Worm (Caenorhabditis elegans) whole organism, young adult: ENCODE measurements around the gene lcmt-1.
A peak's percentile ranks its signal among the peaks of the same experiment; 100 is the strongest.

Experiments used
- B0019.2 ChIP-seq: fragments of 200-800 bp; sonication (Bioruptor generic); conservative IDR thresholded peaks from 2 replicates; pipeline ENCODE4 v1.3.6; 2022; ENCODE audit warnings: missing genetic modification reagents, missing genetic modification characterization, missing compliant biosample characterization
- B0035.1 ChIP-seq: sonication (generic microtip); optimal IDR thresholded peaks from 2 replicates; lab custom pipeline; 2016; ENCODE audit warnings: missing genetic modification characterization, mild to moderate bottlenecking, missing compliant biosample characterization, missing genotype, missing genetic modification reagents
- F10E7.11 ChIP-seq: sonication (generic microtip); optimal IDR thresholded peaks from 2 replicates; lab custom pipeline; 2017; ENCODE audit warnings: mild to moderate bottlenecking, missing genetic modification characterization, moderate library complexity, missing compliant biosample characterization
- F23B12.7 ChIP-seq: sonication (generic microtip); optimal IDR thresholded peaks from 2 replicates; lab custom pipeline; 2017; ENCODE audit warnings: missing genetic modification characterization, mild to moderate bottlenecking, missing compliant biosample characterization, antibody characterized with exemption, moderate library complexity; ENCODE audit not compliant: insufficient read depth
- F39B2.1 ChIP-seq: fragments of 200-800 bp; sonication (Bioruptor generic); IDR thresholded peaks from 2 replicates; pipeline ENCODE4 v1.3.6; 2022; ENCODE audit warnings: missing genetic modification reagents, missing genetic modification characterization, missing compliant biosample characterization
- F49E8.2 ChIP-seq: sonication (generic microtip); optimal IDR thresholded peaks from 3 replicates; lab custom pipeline; 2017; ENCODE audit warnings: missing genetic modification characterization, mild to moderate bottlenecking, missing compliant biosample characterization, antibody characterized with exemption, moderate library complexity; ENCODE audit not compliant: insufficient read depth
- K11D2.4 ChIP-seq: fragments of 200-800 bp; sonication (Bioruptor generic); IDR thresholded peaks from 2 replicates; pipeline ENCODE4 v1.3.6; 2022; ENCODE audit warnings: missing genetic modification reagents, missing genetic modification characterization, missing compliant biosample characterization
- Y53F4B.3 ChIP-seq: fragments of 200-800 bp; sonication (Bioruptor generic); IDR thresholded peaks from 2 replicates; pipeline ENCODE4 v1.3.6; 2022; ENCODE audit warnings: missing genetic modification reagents, missing genetic modification characterization, missing compliant biosample characterization
- Y56A3A.18 ChIP-seq: fragments of 200-800 bp; sonication (Bioruptor generic); IDR thresholded peaks from 2 replicates; pipeline ENCODE4 v1.3.6; 2022; ENCODE audit warnings: missing genetic modification reagents, missing genetic modification characterization, missing compliant biosample characterization
- ama-1 ChIP-seq, 3 experiments: fragments of 150-350 bp in 1 of 3; sonication (generic microtip) in 2 of 3; optimal IDR thresholded peaks; 2 replicates each; lab custom pipeline; 2014 to 2018; ENCODE audit warnings: missing biosample characterization in 2 of 3, missing genetic modification characterization in 2 of 3, missing genetic modification reagents in 2 of 3
- attf-3 ChIP-seq: fragments of 200-800 bp; sonication (Bioruptor generic); conservative IDR thresholded peaks from 2 replicates; pipeline ENCODE4 v1.3.6; 2022; ENCODE audit warnings: missing genetic modification reagents, missing genetic modification characterization, missing compliant biosample characterization
- bed-2 ChIP-seq: fragments of 200-800 bp; sonication (Bioruptor generic); IDR thresholded peaks from 2 replicates; pipeline ENCODE4 v1.3.6; 2022; ENCODE audit warnings: missing genetic modification reagents, missing genetic modification characterization, missing compliant biosample characterization
- cebp-1 ChIP-seq, 2 experiments: fragments of 200-800 bp in 1 of 2; sonication (Bioruptor generic) in 1 of 2; sonication (generic microtip) in 1 of 2; IDR thresholded peaks in 1 of 2; optimal IDR thresholded peaks in 1 of 2; 2 replicates each; pipeline versions ENCODE4 v1.3.6 to Lab custom; 2017 to 2022; ENCODE audit warnings: missing compliant biosample characterization in 2 of 2, missing genetic modification characterization in 2 of 2, mild to moderate bottlenecking in 1 of 2, missing genetic modification reagents in 1 of 2, moderate library complexity in 1 of 2
- ceh-27 ChIP-seq: fragments of 200-800 bp; sonication (Bioruptor generic); optimal IDR thresholded peaks from 2 replicates; lab custom pipeline; 2018; ENCODE audit warnings: mild to moderate bottlenecking, missing genetic modification characterization, moderate library complexity, missing compliant biosample characterization
- ceh-58 ChIP-seq: fragments of 200-800 bp; sonication (Bioruptor generic); IDR thresholded peaks from 2 replicates; pipeline ENCODE4 v1.3.6; 2022; ENCODE audit warnings: missing genetic modification characterization, missing compliant biosample characterization
- dpl-1 ChIP-seq: fragments of 150-350 bp; optimal IDR thresholded peaks from 2 replicates; lab custom pipeline; 2014; ENCODE audit warnings: missing biosample characterization, missing genetic modification reagents, missing genetic modification characterization
- hmg-20 ChIP-seq: fragments of 200-800 bp; sonication (Bioruptor generic); IDR thresholded peaks from 2 replicates; pipeline ENCODE4 v1.3.6; 2022; ENCODE audit warnings: missing genetic modification reagents, missing genetic modification characterization, missing compliant biosample characterization
- lin-54 ChIP-seq: fragments of 200-800 bp; sonication (Bioruptor generic); optimal IDR thresholded peaks from 2 replicates; lab custom pipeline; 2018; ENCODE audit warnings: mild to moderate bottlenecking, missing genetic modification characterization, missing compliant biosample characterization
- lsl-1 ChIP-seq: fragments of 200-800 bp; sonication (Bioruptor generic); optimal IDR thresholded peaks from 2 replicates; lab custom pipeline; 2018; ENCODE audit warnings: mild to moderate bottlenecking, missing genetic modification characterization, moderate library complexity, missing compliant biosample characterization
- madf-3 ChIP-seq: fragments of 200-800 bp; sonication (Bioruptor generic); IDR thresholded peaks from 2 replicates; pipeline ENCODE4 v1.3.6; 2022; ENCODE audit warnings: missing genetic modification reagents, missing genetic modification characterization, missing compliant biosample characterization
- mel-28 ChIP-seq: sonication (generic microtip); optimal IDR thresholded peaks from 2 replicates; lab custom pipeline; 2016; ENCODE audit warnings: borderline replicate concordance, mild to moderate bottlenecking, missing genetic modification characterization, missing compliant biosample characterization
- nhr-120 ChIP-seq: fragments of 200-800 bp; sonication (Bioruptor generic); IDR thresholded peaks from 2 replicates; pipeline ENCODE4 v1.3.6; 2022; ENCODE audit warnings: missing genetic modification characterization, missing compliant biosample characterization
- nhr-80 ChIP-seq: sonication (generic microtip); optimal IDR thresholded peaks from 2 replicates; lab custom pipeline; 2016; ENCODE audit warnings: missing genetic modification characterization, missing compliant biosample characterization
- pha-4 ChIP-seq: fragments of 150-350 bp; sonication (generic microtip); optimal IDR thresholded peaks from 2 replicates; lab custom pipeline; 2014; ENCODE audit warnings: missing biosample characterization, missing genetic modification reagents, missing genetic modification characterization
- rcor-1 ChIP-seq: fragments of 200-800 bp; sonication (Bioruptor generic); IDR thresholded peaks from 2 replicates; pipeline ENCODE4 v1.3.6; 2022; ENCODE audit warnings: missing genetic modification reagents, missing genetic modification characterization, missing compliant biosample characterization
- repo-1 ChIP-seq: sonication (generic microtip); optimal IDR thresholded peaks from 2 replicates; lab custom pipeline; 2017; ENCODE audit warnings: mild to moderate bottlenecking, missing genetic modification characterization, missing compliant biosample characterization
- rpc-1 ChIP-seq, 2 experiments: fragments of 150-350 bp in 1 of 2; sonication (generic microtip) in 1 of 2; optimal IDR thresholded peaks; 2 replicates each; lab custom pipeline; 2014 to 2018; ENCODE audit warnings: missing biosample characterization in 1 of 2, missing genetic modification characterization in 1 of 2, missing genetic modification reagents in 1 of 2, missing genotype in 1 of 2
- snpc-1.3 ChIP-seq: sonication (generic microtip); optimal IDR thresholded peaks from 2 replicates; lab custom pipeline; 2017; ENCODE audit warnings: missing genetic modification characterization, mild to moderate bottlenecking, missing compliant biosample characterization, antibody characterized with exemption, moderate library complexity, missing genotype, missing genetic modification reagents; ENCODE audit not compliant: insufficient read depth
- tbx-9 ChIP-seq: sonication (generic microtip); optimal IDR thresholded peaks from 2 replicates; lab custom pipeline; 2016; ENCODE audit warnings: borderline replicate concordance, missing genetic modification characterization, inconsistent platforms, missing compliant biosample characterization
- tlf-1 ChIP-seq: fragments of 200-800 bp; sonication (Bioruptor generic); optimal IDR thresholded peaks from 2 replicates; lab custom pipeline; 2018; ENCODE audit warnings: mild to moderate bottlenecking, missing genetic modification characterization, missing compliant biosample characterization
- unc-130 ChIP-seq: sonication (generic microtip); optimal IDR thresholded peaks from 2 replicates; lab custom pipeline; 2016; ENCODE audit warnings: missing genetic modification reagents, missing genetic modification characterization, missing compliant biosample characterization
- zfh-2 ChIP-seq: fragments of 200-800 bp; sonication (Bioruptor generic); conservative IDR thresholded peaks from 2 replicates; pipeline ENCODE4 v1.3.6; 2022; ENCODE audit warnings: missing genetic modification reagents, missing genetic modification characterization, missing compliant biosample characterization
- zim-3 ChIP-seq: sonication (generic microtip); optimal IDR thresholded peaks from 2 replicates; lab custom pipeline; 2017; ENCODE audit warnings: mild to moderate bottlenecking, missing genetic modification characterization, moderate library complexity, missing compliant biosample characterization
- ztf-6 ChIP-seq: fragments of 200-800 bp; sonication (Bioruptor generic); IDR thresholded peaks from 2 replicates; pipeline ENCODE4 v1.3.6; 2022; ENCODE audit warnings: missing genetic modification reagents, missing genetic modification characterization, missing compliant biosample characterization

The lcmt-1 gene

DNA sequence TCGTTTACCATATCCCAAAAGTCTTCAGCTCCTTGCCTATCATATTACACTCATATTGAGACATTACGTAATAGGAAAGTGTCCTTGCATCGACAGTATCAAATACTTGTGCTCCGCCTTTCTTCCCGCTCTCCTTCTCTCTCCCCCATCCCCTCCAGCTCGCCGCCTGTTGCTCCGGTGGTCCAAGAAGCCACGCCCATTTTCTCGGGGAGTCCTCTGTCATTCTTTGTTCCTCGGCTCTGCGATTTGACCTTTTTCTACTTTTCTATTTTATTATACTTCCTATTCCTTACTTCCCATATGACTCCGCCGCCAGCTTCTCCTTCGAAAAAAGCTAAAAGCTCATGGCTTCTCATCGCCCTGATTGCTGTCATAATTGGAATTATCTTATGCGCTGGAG is 13.1 kb downstream of the lcmt-1 start, which contains the start of gene mnp-1:
Gene mnp-1 (plus strand): TSS at position 211 of the 400 bp plus-strand sequence.
- TF ChIP-seq B0035.1 (tag; lab: Kevin White, UChicago) (no peak), attf-3 (GFP tag; lab: Robert Waterston, UW) (no peak), B0019.2 (no peak), F23B12.7 (tag; lab: Kevin White, UChicago) (no peak), bed-2 (GFP tag; lab: Robert Waterston, UW) (no peak), tlf-1 (GFP tag; lab: Kevin White, UChicago) (no peak), nhr-120 (GFP tag; lab: Robert Waterston, UW) (no peak), ztf-6 (no peak), ama-1 (optimal IDR thresholded peaks at IDR 0.05; lab: Kevin White, UChicago) (no peak), ama-1 (GFP tag; optimal IDR thresholded peaks at IDR 0.05; lab: Kevin White, UChicago) (no peak), hmg-20 (GFP tag; lab: Robert Waterston, UW) (no peak), repo-1 (tag; lab: Kevin White, UChicago) (no peak), rpc-1 (optimal IDR thresholded peaks at IDR 0.05; lab: Kevin White, UChicago) (no peak), rpc-1 (tag; optimal IDR thresholded peaks at IDR 0.05; lab: Kevin White, UChicago) (no peak)

DNA sequence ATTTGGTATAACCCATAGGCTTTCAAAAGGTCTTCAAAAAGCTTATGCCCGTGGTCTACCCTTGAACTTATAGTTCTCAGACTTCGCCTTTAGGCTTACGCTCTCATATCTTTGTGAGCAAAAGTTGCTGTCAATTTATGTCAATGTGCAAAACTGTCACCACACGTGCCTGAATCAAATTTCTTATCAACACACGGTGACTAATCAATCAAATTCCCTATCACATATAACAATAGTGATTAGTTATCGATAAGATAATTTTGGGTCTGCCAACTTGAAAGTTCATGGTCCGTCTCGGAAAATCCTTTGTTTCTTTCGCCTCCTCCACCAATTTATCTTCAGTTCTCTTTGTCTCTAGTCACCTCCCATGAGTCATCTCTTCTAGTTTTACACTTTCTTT is 14.2 kb downstream of the lcmt-1 start:
- no peak for TF ChIP-seq ceh-58 (GFP tag; lab: Robert Waterston, UW)
- TF ChIP-seq nhr-80: peak; percentile 34
- TF ChIP-seq B0019.2: no peak

DNA sequence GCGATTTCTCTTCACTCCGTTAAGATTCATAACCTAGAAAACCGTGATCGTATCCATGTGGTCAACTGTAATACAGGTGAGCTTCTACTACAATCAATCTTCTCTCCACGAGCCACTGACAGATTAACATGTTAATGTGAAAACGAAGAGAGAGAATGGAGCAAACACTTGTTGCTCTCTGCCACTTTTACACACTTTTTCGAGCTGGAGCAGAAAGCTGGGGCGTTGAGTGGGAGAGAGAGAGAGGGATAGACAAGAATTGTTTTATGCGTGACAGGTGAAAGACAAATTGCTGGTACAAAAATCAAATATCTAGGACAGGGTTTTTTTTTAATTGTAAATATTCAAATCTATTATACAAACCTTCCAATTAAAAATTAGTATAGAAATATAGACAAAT is 15.1 kb downstream of the lcmt-1 start:
- TF ChIP-seq tbx-9 (tag; lab: Kevin White, UChicago) (no peak), snpc-1.3 (tag; lab: Kevin White, UChicago) (no peak), ceh-27 (GFP tag; lab: Kevin White, UChicago) (no peak), rpc-1 (optimal IDR thresholded peaks at IDR 0.05; lab: Kevin White, UChicago) (no peak), rpc-1 (tag; optimal IDR thresholded peaks at IDR 0.05; lab: Kevin White, UChicago) (no peak), unc-130 (no peak), bed-2 (GFP tag; lab: Robert Waterston, UW) (no peak), cebp-1 (GFP tag; IDR thresholded peaks at IDR 0.05; lab: Robert Waterston, UW) (no peak), cebp-1 (tag; optimal IDR thresholded peaks at IDR 0.05; lab: Kevin White, UChicago) (no peak), mel-28 (no peak), zim-3 (tag; lab: Kevin White, UChicago) (no peak), lsl-1 (GFP tag; lab: Kevin White, UChicago) (no peak), dpl-1 (GFP tag; lab: Kevin White, UChicago) (no peak), F49E8.2 (tag; lab: Kevin White, UChicago) (no peak)

DNA sequence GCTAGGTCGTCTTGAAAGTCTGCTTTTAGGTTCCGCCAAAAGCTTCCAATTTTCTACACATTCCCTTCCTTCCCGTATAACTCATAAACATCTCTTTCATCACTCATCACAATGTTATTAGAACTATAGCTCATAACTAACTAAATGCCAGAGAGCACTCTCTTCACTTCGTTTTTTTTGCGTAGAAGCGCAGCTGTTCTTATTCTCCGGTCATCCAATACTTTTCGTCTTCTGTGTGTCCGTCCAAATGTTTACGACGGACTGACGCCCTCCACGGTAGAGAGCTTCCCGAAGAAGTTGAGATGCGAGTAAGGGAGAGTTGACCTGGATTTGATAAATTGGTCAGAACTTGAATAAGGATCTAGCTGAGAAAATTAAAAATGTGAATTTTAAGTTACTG is 16.0 kb downstream of the lcmt-1 start:
- TF ChIP-seq pha-4 (tag; lab: Kevin White, UChicago): no peak
- no peak for TF ChIP-seq dpl-1 (GFP tag; lab: Kevin White, UChicago)
- no peak for TF ChIP-seq ceh-58 (GFP tag; lab: Robert Waterston, UW)
- no peak for TF ChIP-seq madf-3 (GFP tag; lab: Robert Waterston, UW)
- no peak for TF ChIP-seq Y56A3A.18
- TF ChIP-seq lin-54: no peak
- no peak for TF ChIP-seq unc-130
- TF ChIP-seq rcor-1 (GFP tag; lab: Robert Waterston, UW): no peak
- TF ChIP-seq K11D2.4: no peak

DNA sequence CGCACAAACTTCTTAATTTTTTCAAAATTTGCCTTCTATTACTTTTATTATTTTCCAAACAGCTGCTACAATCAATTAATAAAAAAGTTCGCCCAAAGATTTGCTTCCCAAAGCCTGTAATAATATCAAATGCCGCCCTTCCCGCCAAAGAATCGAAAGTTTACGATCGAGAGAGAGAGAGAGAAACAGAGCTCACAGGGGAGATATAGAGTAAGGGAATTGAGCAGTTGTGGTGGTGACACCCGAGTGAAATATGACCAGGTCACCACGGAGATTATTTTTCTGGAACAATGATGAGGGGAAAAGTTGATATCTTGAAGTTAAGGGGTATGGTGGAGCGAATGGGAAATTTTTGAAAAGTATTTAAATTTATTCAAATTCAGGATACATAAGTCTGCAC is 16.7 kb downstream of the lcmt-1 start:
- TF ChIP-seq ztf-6 (no peak), zfh-2 (GFP tag; lab: Robert Waterston, UW) (no peak), F49E8.2 (tag; lab: Kevin White, UChicago) (no peak), B0019.2 (no peak), F10E7.11 (tag; lab: Kevin White, UChicago) (no peak), Y53F4B.3 (no peak), dpl-1 (GFP tag; lab: Kevin White, UChicago) (no peak), F39B2.1 (GFP tag; lab: Robert Waterston, UW) (no peak), K11D2.4 (no peak)
